Fruit fly (Drosophila melanogaster): ENCODE data around the gene CG9988.

The CG9988 gene

dm6 chr3R:28586943-28587342 is 49.3 kb upstream of the CG9988 start (continued):
- TF ChIP-seq CG12071 (GFP tag; optimal IDR thresholded peaks at IDR 0.05), result peak; percentile 34
- TF ChIP-seq sob (GFP tag; IDR thresholded peaks at IDR 0.05), result 0 out of 2 replicates have a peak, but pooled peaks have one; percentile 9
- TF ChIP-seq Jarid2 (GFP tag; optimal IDR thresholded peaks at IDR 0.05), result no peak
- peak; percentile 32 for TF ChIP-seq CG1529 (GFP tag; optimal IDR thresholded peaks at IDR 0.05)
- peak; percentile 3 for TF ChIP-seq tup (GFP tag; optimal IDR thresholded peaks at IDR 0.05)
- no peak for TF ChIP-seq gt (GFP tag; IDR thresholded peaks at IDR 0.05)
- TF ChIP-seq Asciz (GFP tag; optimal IDR thresholded peaks at IDR 0.05), result peak; percentile 30

dm6 chr3R:28588395-28589050 is 47.7 kb upstream of the CG9988 start:
- TF ChIP-seq CG2199 (GFP tag; IDR thresholded peaks at IDR 0.05) (no peak), prd (optimal IDR thresholded peaks at IDR 0.05) (no peak), prd (GFP tag; IDR thresholded peaks at IDR 0.05) (0 out of 3 replicates have a peak, but pooled peaks have one; percentile 16), trh (GFP tag; optimal IDR thresholded peaks at IDR 0.05) (no peak), Nf-YC (tag; optimal IDR thresholded peaks at IDR 0.05) (no peak), D (optimal IDR thresholded peaks at IDR 0.05) (peak; percentile 10), D (GFP tag; optimal IDR thresholded peaks at IDR 0.05) (no peak), bab2 (GFP tag; optimal IDR thresholded peaks at IDR 0.05) (no peak), Neu2 (GFP tag; optimal IDR thresholded peaks at IDR 0.05; ENCODE audit: borderline replicate concordance) (no peak), D19B (GFP tag; optimal IDR thresholded peaks at IDR 0.05) (no peak), zen (tag; optimal IDR thresholded peaks at IDR 0.05) (peak; percentile 70), CG14050 (GFP tag; IDR thresholded peaks at IDR 0.05) (no peak), CG18599 (GFP tag; optimal IDR thresholded peaks at IDR 0.05) (no peak), Xrp1 (GFP tag; IDR thresholded peaks at IDR 0.05) (peak; percentile 15; the same call in 1 of the 2 replicates), Side (GFP tag; optimal IDR thresholded peaks at IDR 0.05) (no peak), sc (optimal IDR thresholded peaks at IDR 0.05) (no peak), sc (GFP tag; optimal IDR thresholded peaks at IDR 0.05) (no peak), CG12071 (GFP tag; optimal IDR thresholded peaks at IDR 0.05) (peak; percentile 31), crp (GFP tag; optimal IDR thresholded peaks at IDR 0.05) (no peak), CG15514 (GFP tag; optimal IDR thresholded peaks at IDR 0.05) (no peak), D19A (tag; optimal IDR thresholded peaks at IDR 0.05) (no peak), Sin3A (optimal IDR thresholded peaks at IDR 0.05) (no peak), CG34376 (GFP tag; optimal IDR thresholded peaks at IDR 0.05) (no peak), CG12155 (GFP tag; optimal IDR thresholded peaks at IDR 0.05) (no peak), CG2678 (tag; optimal IDR thresholded peaks at IDR 0.05) (peak; percentile 17), ato (GFP tag; IDR thresholded peaks at IDR 0.05; ENCODE audit: partially characterized antibody) (no peak), CG17186 (GFP tag; optimal IDR thresholded peaks at IDR 0.05) (no peak), CG1603 (tag; optimal IDR thresholded peaks at IDR 0.05) (peak; percentile 7), CG8290 (GFP tag; optimal IDR thresholded peaks at IDR 0.05) (no peak), CG8290 (tag; optimal IDR thresholded peaks at IDR 0.05) (peak in 1 of 2 experiments; percentile 59), Med (GFP tag) (peak; percentile 64), schlank (tag; optimal IDR thresholded peaks at IDR 0.05) (peak; percentile 26), Oaz (GFP tag; IDR thresholded peaks at IDR 0.05) (no peak), NC2α (GFP tag; optimal IDR thresholded peaks at IDR 0.05) (no peak), chm (GFP tag; IDR thresholded peaks at IDR 0.05) (no peak), unc-4 (GFP tag; IDR thresholded peaks at IDR 0.05; ENCODE audit: partially characterized antibody) (no peak), stwl (tag; optimal IDR thresholded peaks at IDR 0.05) (no peak), grn (GFP tag; optimal IDR thresholded peaks at IDR 0.05) (no peak), zf30C (GFP tag; optimal IDR thresholded peaks at IDR 0.05) (no peak), jumu (GFP tag; optimal IDR thresholded peaks at IDR 0.05) (no peak), Hr51 (GFP tag; optimal IDR thresholded peaks at IDR 0.05) (no peak), HLHmδ (GFP tag; optimal IDR thresholded peaks at IDR 0.05) (no peak), seq (GFP tag; IDR thresholded peaks at IDR 0.05) (no peak), CG8478 (optimal IDR thresholded peaks at IDR 0.05) (no peak)

All from whole organism, embryonic.